Fruit fly (Drosophila melanogaster) whole organism, wandering third instar larva: ENCODE measurements around the gene CG17192.

Experiments used
- Abd-B ChIP-seq: fragments of >200 bp; optimal IDR thresholded peaks from 2 replicates; lab custom pipeline; 2017; ENCODE audit warnings: missing biosample characterization, missing genetic modification characterization
- CG9705 ChIP-seq: fragments of 200-800 bp; sonication (Bioruptor generic); optimal IDR thresholded peaks from 2 replicates; lab custom pipeline; 2018; ENCODE audit warnings: missing biosample characterization, mild to moderate bottlenecking, missing genetic modification characterization
- Dif ChIP-seq: fragments of 200-275, 200-300 bp; sonication (Bioruptor generic); optimal IDR thresholded peaks from 2 replicates; lab custom pipeline; 2018; ENCODE audit warnings: missing biosample characterization, missing genetic modification characterization; ENCODE audit not compliant: partially characterized antibody
- Hr83 ChIP-seq: fragments of 200-300 bp; sonication (Bioruptor generic); optimal IDR thresholded peaks from 2 replicates; lab custom pipeline; 2016; ENCODE audit warnings: missing biosample characterization, mild to moderate bottlenecking, missing genetic modification characterization, moderate library complexity; ENCODE audit not compliant: poor library complexity, severe bottlenecking
- N ChIP-seq: fragments of >200 bp; optimal IDR thresholded peaks from 2 replicates; lab custom pipeline; 2018; ENCODE audit warnings: missing biosample characterization, missing external identifiers, missing genetic modification characterization
- foxo ChIP-seq, 2 experiments: fragments of 200-800 bp; sonication (Bioruptor generic); optimal IDR thresholded peaks; 2 replicates in 1 of 2; 3 replicates in 1 of 2; lab custom pipeline; 2016 to 2017; ENCODE audit warnings: missing biosample characterization in 2 of 2, missing genetic modification characterization in 2 of 2
- h ChIP-seq: fragments of 200-800 bp; sonication (Bioruptor generic); optimal IDR thresholded peaks from 3 replicates; lab custom pipeline; 2016; ENCODE audit warnings: missing biosample characterization, mild to moderate bottlenecking, missing genetic modification characterization
- pan ChIP-seq: fragments of >200 bp; optimal IDR thresholded peaks from 2 replicates; lab custom pipeline; 2017
- psq ChIP-seq: fragments of 200-800 bp; sonication (Bioruptor generic); optimal IDR thresholded peaks from 3 replicates; lab custom pipeline; 2017; ENCODE audit warnings: missing biosample characterization, mild to moderate bottlenecking, missing genetic modification characterization, moderate library complexity
- usp ChIP-seq: fragments of >200 bp; optimal IDR thresholded peaks from 2 replicates; lab custom pipeline; 2017; ENCODE audit warnings: missing biosample characterization, missing genetic modification characterization

DNA sequence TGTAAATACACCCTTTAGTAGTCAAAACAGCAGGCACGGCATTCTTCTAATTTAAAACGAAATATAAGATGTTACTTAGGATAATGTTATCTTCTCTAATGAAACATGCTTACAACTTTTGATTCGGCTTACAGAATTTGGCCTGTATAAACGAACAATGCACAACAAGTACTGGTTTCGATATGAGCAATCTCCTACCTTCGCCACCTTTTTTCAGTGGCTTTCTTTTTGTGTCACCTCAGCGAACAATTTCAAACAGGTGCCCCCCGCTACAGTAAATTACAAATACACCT is 49.8 kb downstream of the CG17192 start:
- TF ChIP-seq psq (GFP tag; lab: Kevin White, UChicago): peak; percentile 45
- TF ChIP-seq usp (GFP tag; lab: Kevin White, UChicago): no peak
- TF ChIP-seq h (GFP tag; lab: Kevin White, UChicago): no peak
- TF ChIP-seq Dif (GFP tag; lab: Kevin White, UChicago): no peak
- no peak for TF ChIP-seq Hr83 (GFP tag; lab: Kevin White, UChicago)
- TF ChIP-seq CG9705 (GFP tag; lab: Kevin White, UChicago): no peak
- peak in 1 of 2 experiments; percentile 35 for TF ChIP-seq foxo (GFP tag; optimal IDR thresholded peaks at IDR 0.05; lab: Kevin White, UChicago)
- no peak for TF ChIP-seq Abd-B (GFP tag; lab: Kevin White, UChicago)
- TF ChIP-seq pan (lab: Kevin White, UChicago): no peak
- no peak for TF ChIP-seq N (GFP tag; lab: Kevin White, UChicago)
